Worm (Caenorhabditis elegans): ENCODE measurements around the gene abt-1.

- TF ChIP-seq him-1 (tag; optimal IDR thresholded peaks at IDR 0.05), result no peak
- TF ChIP-seq dao-5 (tag; optimal IDR thresholded peaks at IDR 0.05), result no peak
- TF ChIP-seq W03F9.2 (tag; optimal IDR thresholded peaks at IDR 0.05), result no peak
Observed at ce11 chrIV:10180133-10180749, 34.5 kb downstream of the abt-1 start, which contains the start of gene gta-1.

All from whole organism, L4/young adult.